Worm (Caenorhabditis elegans) whole organism, young adult: ENCODE data around the gene Y53G8AM.4.

ENCODE experiments used
- cebp-1 ChIP-seq, 2 experiments: fragments of 200-800 bp in 1 of 2; sonication (Bioruptor generic) in 1 of 2; sonication (generic microtip) in 1 of 2; IDR thresholded peaks in 1 of 2; optimal IDR thresholded peaks in 1 of 2; 2 replicates each; pipeline versions ENCODE4 v1.3.6 to Lab custom; 2017 to 2022; ENCODE audit warnings: missing compliant biosample characterization in 2 of 2, missing genetic modification characterization in 2 of 2, mild to moderate bottlenecking in 1 of 2, missing genetic modification reagents in 1 of 2, moderate library complexity in 1 of 2
- ets-4 ChIP-seq: fragments of 200-800 bp; sonication (Bioruptor generic); optimal IDR thresholded peaks from 2 replicates; lab custom pipeline; 2018; ENCODE audit warnings: mild to moderate bottlenecking, missing genetic modification characterization, missing compliant biosample characterization
- hsf-1 ChIP-seq: fragments of 200-800 bp; sonication (Bioruptor generic); IDR thresholded peaks from 2 replicates; pipeline ENCODE4 v1.3.6; 2022; ENCODE audit warnings: missing genetic modification reagents, missing genetic modification characterization, missing compliant biosample characterization
- lin-35 ChIP-seq, 3 experiments: fragments of 150-350 bp in 2 of 3; sonication (generic microtip) in 1 of 3; optimal IDR thresholded peaks; 2 replicates each; lab custom pipeline; 2014 to 2018; ENCODE audit warnings: missing biosample characterization in 3 of 3, missing genetic modification characterization in 3 of 3, missing genetic modification reagents in 3 of 3
- madf-6 ChIP-seq: fragments of 200-800 bp; sonication (Bioruptor generic); IDR thresholded peaks from 2 replicates; pipeline ENCODE4 v1.3.6; 2022; ENCODE audit warnings: missing genetic modification reagents, missing genetic modification characterization, missing compliant biosample characterization
- nhr-120 ChIP-seq: fragments of 200-800 bp; sonication (Bioruptor generic); IDR thresholded peaks from 2 replicates; pipeline ENCODE4 v1.3.6; 2022; ENCODE audit warnings: missing genetic modification characterization, missing compliant biosample characterization
- nhr-90 ChIP-seq: sonication (generic microtip); optimal IDR thresholded peaks from 2 replicates; lab custom pipeline; 2016; ENCODE audit warnings: missing genotype, mild to moderate bottlenecking, missing genetic modification characterization, missing compliant biosample characterization
- pha-4 ChIP-seq: fragments of 150-350 bp; sonication (generic microtip); optimal IDR thresholded peaks from 2 replicates; lab custom pipeline; 2014; ENCODE audit warnings: missing biosample characterization, missing genetic modification reagents, missing genetic modification characterization
- snpc-3.4 ChIP-seq: sonication (generic microtip); optimal IDR thresholded peaks from 2 replicates; lab custom pipeline; 2017; ENCODE audit warnings: missing genetic modification characterization, mild to moderate bottlenecking, missing compliant biosample characterization, antibody characterized with exemption, moderate library complexity, missing genotype, missing genetic modification reagents
- sptf-2 ChIP-seq: fragments of 200-800 bp; sonication (Bioruptor generic); optimal IDR thresholded peaks from 2 replicates; lab custom pipeline; 2018; ENCODE audit warnings: mild to moderate bottlenecking, missing genetic modification characterization, missing compliant biosample characterization

DNA sequence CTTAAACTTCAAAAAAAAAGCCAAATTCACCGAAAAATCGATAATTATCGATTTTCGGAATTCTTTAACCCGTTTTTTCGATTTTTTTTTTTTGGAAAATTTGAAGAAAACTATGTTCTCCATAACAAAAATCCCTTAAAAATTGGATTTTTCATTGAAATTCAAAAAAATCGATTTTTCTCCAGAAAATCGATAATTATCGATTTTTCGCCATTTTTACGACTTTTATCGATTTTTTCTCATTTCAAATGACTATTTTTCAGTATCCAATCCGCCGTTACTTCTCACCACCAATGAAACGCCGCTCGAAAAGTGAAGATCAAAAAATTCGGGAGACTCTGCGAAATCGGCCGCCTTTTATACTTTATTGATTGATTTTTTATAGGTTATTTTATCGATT lies 14.6 kb downstream of the Y53G8AM.4 start:
- TF ChIP-seq lin-35 (GFP tag; optimal IDR thresholded peaks at IDR 0.05; lab: Kevin White, UChicago): no peak
- no peak for TF ChIP-seq nhr-120 (GFP tag; lab: Robert Waterston, UW)
- TF ChIP-seq snpc-3.4 (tag; lab: Kevin White, UChicago): no peak
- no peak for TF ChIP-seq cebp-1 (GFP tag; IDR thresholded peaks at IDR 0.05; lab: Robert Waterston, UW)
- TF ChIP-seq cebp-1 (tag; optimal IDR thresholded peaks at IDR 0.05; lab: Kevin White, UChicago): no peak
- TF ChIP-seq ets-4 (GFP tag; lab: Kevin White, UChicago): no peak
- TF ChIP-seq hsf-1 (GFP tag; lab: Robert Waterston, UW): no peak
- TF ChIP-seq nhr-90 (tag; lab: Kevin White, UChicago): no peak
- TF ChIP-seq sptf-2 (GFP tag; lab: Kevin White, UChicago): no peak
- no peak for TF ChIP-seq madf-6 (GFP tag; lab: Robert Waterston, UW)
- TF ChIP-seq pha-4 (tag; lab: Kevin White, UChicago): no peak
